Fruit fly (Drosophila melanogaster): Measurements from ENCODE around the gene CG42467.

CG42467 gene

DNA sequence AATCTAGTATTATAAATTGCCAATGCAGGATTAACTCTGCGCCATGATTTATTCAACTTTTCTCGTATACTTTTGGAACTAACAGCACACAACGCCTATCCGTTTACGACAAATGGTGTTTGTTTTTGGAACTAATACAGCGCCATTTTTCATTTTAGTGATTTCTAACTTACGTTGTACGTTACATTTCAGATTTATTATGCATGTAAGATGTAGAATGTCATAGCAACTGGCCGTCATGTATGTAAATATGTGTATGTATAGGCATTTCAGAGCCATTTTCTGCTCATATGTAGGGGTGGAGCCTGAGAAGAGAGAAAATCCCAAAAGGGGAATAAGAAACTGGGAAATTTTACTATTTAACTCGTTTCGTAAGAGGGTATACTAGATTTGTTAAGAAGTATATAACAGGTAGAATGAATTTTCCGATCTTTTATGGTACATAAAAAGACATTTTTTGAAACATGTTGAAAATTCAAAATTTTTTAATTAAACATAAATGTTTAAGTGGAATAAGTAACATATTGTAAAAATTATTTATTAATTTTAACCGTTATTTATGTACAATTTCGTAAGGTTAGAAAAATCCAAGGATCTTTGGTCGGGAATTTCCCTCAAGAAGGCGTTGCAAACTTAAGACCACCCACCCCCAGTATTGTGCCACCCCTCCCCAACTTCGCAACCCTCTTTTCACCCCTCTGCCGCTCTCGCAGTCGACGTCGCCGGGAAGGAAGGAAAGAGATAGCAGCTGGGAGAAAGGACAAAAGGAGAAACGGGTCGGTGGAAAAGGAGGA is 43.5 kb upstream of the CG42467 start (continued):
- TF ChIP-seq kah (GFP tag; optimal IDR thresholded peaks at IDR 0.05) = no peak
- TF ChIP-seq nmo (GFP tag; optimal IDR thresholded peaks at IDR 0.05) = peak; percentile 79
- TF ChIP-seq CG14860 (GFP tag; IDR thresholded peaks at IDR 0.05; ENCODE audit: partially characterized antibody) = no peak
- TF ChIP-seq CG8290 (GFP tag; optimal IDR thresholded peaks at IDR 0.05) = peak; percentile 66
- TF ChIP-seq CG8290 (tag; optimal IDR thresholded peaks at IDR 0.05) = peak in 1 of 2 experiments; percentile 87
- TF ChIP-seq sna (GFP tag; IDR thresholded peaks at IDR 0.05; ENCODE audit: partially characterized antibody) = no peak
- peak; percentile 48 for TF ChIP-seq CG1603 (tag; optimal IDR thresholded peaks at IDR 0.05)
- no peak for TF ChIP-seq HHEX (GFP tag; optimal IDR thresholded peaks at IDR 0.05)
- no peak for TF ChIP-seq CG17802 (tag; optimal IDR thresholded peaks at IDR 0.05)
- no peak for TF ChIP-seq CG31224 (GFP tag; IDR thresholded peaks at IDR 0.05)
- TF ChIP-seq Doc2 (GFP tag; IDR thresholded peaks at IDR 0.05) = no peak
- peak; percentile 62 for TF ChIP-seq CG10267 (tag; optimal IDR thresholded peaks at IDR 0.05)
- TF ChIP-seq CG1233 (GFP tag; optimal IDR thresholded peaks at IDR 0.05) = peak; percentile 43
- TF ChIP-seq Mrtf (GFP tag; IDR thresholded peaks at IDR 0.05) = no peak
- TF ChIP-seq bab2 (GFP tag; optimal IDR thresholded peaks at IDR 0.05) = peak; percentile 66
- peak; percentile 73; the same call in 1 of the 3 replicates for TF ChIP-seq CG2199 (GFP tag; IDR thresholded peaks at IDR 0.05)
- TF ChIP-seq CG15479 (GFP tag; optimal IDR thresholded peaks at IDR 0.05) = no peak
- no peak for TF ChIP-seq corto (GFP tag; optimal IDR thresholded peaks at IDR 0.05)
- TF ChIP-seq ab (GFP tag; optimal IDR thresholded peaks at IDR 0.05) = no peak
- no peak for TF ChIP-seq hkb (optimal IDR thresholded peaks at IDR 0.05)
- TF ChIP-seq hkb (GFP tag; IDR thresholded peaks at IDR 0.05) = peak; percentile 34; the same call in 1 of the 2 replicates
- TF ChIP-seq CG10565 (GFP tag; optimal IDR thresholded peaks at IDR 0.05) = no peak
- peak; percentile 32 for TF ChIP-seq Sox102F (GFP tag; optimal IDR thresholded peaks at IDR 0.05)
- TF ChIP-seq CG8359 (GFP tag; optimal IDR thresholded peaks at IDR 0.05; ENCODE audit: borderline replicate concordance) = no peak
- no peak for TF ChIP-seq CG16815 (GFP tag; optimal IDR thresholded peaks at IDR 0.05)
- TF ChIP-seq mirr (GFP tag; optimal IDR thresholded peaks at IDR 0.05) = peak; percentile 56
- TF ChIP-seq Stat92E (GFP tag; optimal IDR thresholded peaks at IDR 0.05) = peak in 1 of 3 experiments; percentile 50
- peak; percentile 38 for TF ChIP-seq CG15514 (GFP tag; optimal IDR thresholded peaks at IDR 0.05)
- TF ChIP-seq Ssrp (tag; optimal IDR thresholded peaks at IDR 0.05) = no peak
- peak; percentile 47 for TF ChIP-seq CG11504 (tag; optimal IDR thresholded peaks at IDR 0.05)
- peak; percentile 34 for TF ChIP-seq CG7556 (GFP tag; optimal IDR thresholded peaks at IDR 0.05)
- peak; percentile 40 for TF ChIP-seq unpg (GFP tag; optimal IDR thresholded peaks at IDR 0.05)
- peak; percentile 72 for TF ChIP-seq ken (GFP tag; IDR thresholded peaks at IDR 0.05)
- TF ChIP-seq NFAT (GFP tag; IDR thresholded peaks at IDR 0.05) = peak; percentile 48; the same call in 1 of the 2 replicates
- no peak for TF ChIP-seq MESR4 (GFP tag; optimal IDR thresholded peaks at IDR 0.05)
- peak; percentile 45 for TF ChIP-seq NC2β (GFP tag; optimal IDR thresholded peaks at IDR 0.05)
- TF ChIP-seq bowl (GFP tag; IDR thresholded peaks at IDR 0.05) = no peak
- peak; percentile 45 for TF ChIP-seq CG17912 (GFP tag; optimal IDR thresholded peaks at IDR 0.05)
- peak; percentile 50 for TF ChIP-seq cg (GFP tag; optimal IDR thresholded peaks at IDR 0.05)
- TF ChIP-seq CG43689 (GFP tag; IDR thresholded peaks at IDR 0.05) = no peak
- TF ChIP-seq CG2120 (GFP tag; optimal IDR thresholded peaks at IDR 0.05) = peak; percentile 52
- TF ChIP-seq CG12659 (GFP tag; optimal IDR thresholded peaks at IDR 0.05) = peak; percentile 32
- no peak for TF ChIP-seq pb (GFP tag; optimal IDR thresholded peaks at IDR 0.05)
- TF ChIP-seq dysf (GFP tag; IDR thresholded peaks at IDR 0.05) = peak; percentile 3; the same call in 1 of the 3 replicates
- no peak for TF ChIP-seq MBD-R2 (GFP tag; IDR thresholded peaks at IDR 0.05)
- TF ChIP-seq gt (GFP tag; IDR thresholded peaks at IDR 0.05) = no peak
- peak; percentile 3 for TF ChIP-seq Hmx (GFP tag; optimal IDR thresholded peaks at IDR 0.05)
- peak; percentile 30 for TF ChIP-seq CG4617 (GFP tag; optimal IDR thresholded peaks at IDR 0.05; ENCODE audit: borderline replicate concordance)
- peak; percentile 1 for TF ChIP-seq grn (GFP tag; optimal IDR thresholded peaks at IDR 0.05)

Data from whole organism, embryonic.